Fruit fly (Drosophila melanogaster) whole organism, embryonic: Measurements from ENCODE around the gene CG4962.
A peak's percentile ranks its signal among the peaks of the same experiment; 100 is the strongest.

Experiments
- Awh ChIP-seq: fragments of 200-800 bp; sonication (Bioruptor generic); IDR thresholded peaks from 2 replicates; pipeline ENCODE4, ENCODE4 v1.3.6; 2022; ENCODE audit warnings: missing biosample characterization, missing genetic modification characterization
- Blimp-1 ChIP-seq: fragments of 200-800 bp; sonication (Bioruptor generic); optimal IDR thresholded peaks from 3 replicates; lab custom pipeline; 2018; ENCODE audit warnings: missing biosample characterization, missing genetic modification characterization, mild to moderate bottlenecking, moderate library complexity, missing genetic modification reagents
- C15 ChIP-seq: fragments of 200-800 bp; sonication (Bioruptor generic); IDR thresholded peaks from 3 replicates; pipeline ENCODE4 v1.3.6; 2022; ENCODE audit warnings: missing biosample characterization, missing genetic modification characterization
- CG10654 ChIP-seq: fragments of 200-800 bp; sonication (Bioruptor generic); optimal IDR thresholded peaks from 2 replicates; lab custom pipeline; 2016; ENCODE audit warnings: missing biosample characterization, missing genetic modification characterization
- CG11093 ChIP-seq: fragments of 200-800 bp; sonication (Bioruptor generic); IDR thresholded peaks from 3 replicates; pipeline ENCODE4 v1.3.6; 2022; ENCODE audit warnings: missing biosample characterization, missing genetic modification characterization
- CG12769 ChIP-seq: fragments of 200-800 bp; sonication (Bioruptor generic); optimal IDR thresholded peaks from 2 replicates; lab custom pipeline; 2019; ENCODE audit warnings: missing biosample characterization, mild to moderate bottlenecking, missing genetic modification characterization, moderate library complexity
- CG13424 ChIP-seq: fragments of 200-800 bp; sonication (Bioruptor generic); optimal IDR thresholded peaks from 2 replicates; lab custom pipeline; 2019; ENCODE audit warnings: missing biosample characterization, mild to moderate bottlenecking, missing genetic modification characterization, moderate library complexity
- CG13894 ChIP-seq: fragments of 200-800 bp; sonication (Bioruptor generic); optimal IDR thresholded peaks from 3 replicates; lab custom pipeline; 2018; ENCODE audit warnings: missing biosample characterization, mild to moderate bottlenecking, missing genetic modification characterization, moderate library complexity
- CG15269 ChIP-seq: fragments of 200-800 bp; sonication (Bioruptor generic); optimal IDR thresholded peaks from 2 replicates; lab custom pipeline; 2018; ENCODE audit warnings: missing biosample characterization, mild to moderate bottlenecking, missing genetic modification characterization, moderate library complexity
- CG18011 ChIP-seq: fragments of 200-800 bp; sonication (Bioruptor generic); optimal IDR thresholded peaks from 2 replicates; lab custom pipeline; 2017; ENCODE audit warnings: missing biosample characterization, missing genetic modification characterization, mild to moderate bottlenecking, moderate library complexity, missing genotype
- CG2678 ChIP-seq: fragments of 200-800 bp; sonication (Bioruptor generic); optimal IDR thresholded peaks from 3 replicates; lab custom pipeline; 2019; ENCODE audit warnings: missing biosample characterization, mild to moderate bottlenecking, missing genetic modification characterization, moderate library complexity
- CG2875 ChIP-seq: fragments of 200-800 bp; sonication (Bioruptor generic); optimal IDR thresholded peaks from 2 replicates; lab custom pipeline; 2017; ENCODE audit warnings: missing biosample characterization, mild to moderate bottlenecking, missing genetic modification characterization, missing genetic modification reagents
- CG3838 ChIP-seq: fragments of 200-800 bp; sonication (Bioruptor generic); optimal IDR thresholded peaks from 3 replicates; lab custom pipeline; 2016; ENCODE audit warnings: missing biosample characterization, missing genetic modification characterization
- CG7357 ChIP-seq: fragments of 200-800 bp; sonication (Bioruptor generic); IDR thresholded peaks from 3 replicates; pipeline ENCODE4 v1.3.6; 2022; ENCODE audit warnings: missing biosample characterization, missing genetic modification characterization
- CG9437 ChIP-seq: fragments of 200-800 bp; sonication (Bioruptor generic); optimal IDR thresholded peaks from 2 replicates; lab custom pipeline; 2018; ENCODE audit warnings: missing biosample characterization, mild to moderate bottlenecking, missing genetic modification characterization
- CG9727 ChIP-seq: fragments of 200-800 bp; sonication (Bioruptor generic); optimal IDR thresholded peaks from 3 replicates; lab custom pipeline; 2017; ENCODE audit warnings: missing biosample characterization, mild to moderate bottlenecking, missing genetic modification characterization
- Chrac-16 ChIP-seq: fragments of 200-800 bp; sonication (Bioruptor generic); optimal IDR thresholded peaks from 3 replicates; lab custom pipeline; 2016; ENCODE audit warnings: missing biosample characterization, missing genetic modification characterization
- Ets65A ChIP-seq: fragments of 200-800 bp; sonication (Bioruptor generic); peaks from one replicate; lab custom pipeline; 2016; ENCODE audit warnings: missing biosample characterization, missing genetic modification characterization
- HmgD ChIP-seq: fragments of 200-800 bp; sonication (Bioruptor generic); optimal IDR thresholded peaks from 3 replicates; lab custom pipeline; 2016; ENCODE audit warnings: missing biosample characterization, missing genetic modification characterization
- HmgZ ChIP-seq: fragments of 200-800 bp; sonication (Bioruptor generic); optimal IDR thresholded peaks from 2 replicates; lab custom pipeline; 2018; ENCODE audit warnings: missing biosample characterization, mild to moderate bottlenecking, missing genetic modification characterization
- Hr51 ChIP-seq, 2 experiments: fragments of 200-800 bp; sonication (Bioruptor generic); optimal IDR thresholded peaks; 2 replicates in 1 of 2; 3 replicates in 1 of 2; lab custom pipeline; 2016 to 2018; ENCODE audit warnings: missing biosample characterization in 2 of 2, missing genetic modification characterization in 2 of 2, mild to moderate bottlenecking in 1 of 2, moderate library complexity in 1 of 2
- Lhr ChIP-seq: fragments of 200-800 bp; sonication (Bioruptor generic); optimal IDR thresholded peaks from 3 replicates; lab custom pipeline; 2017; ENCODE audit warnings: mild to moderate bottlenecking, missing biosample characterization, missing genetic modification reagents, missing genetic modification characterization
- Mes4 ChIP-seq: fragments of 200-800 bp; sonication (Bioruptor generic); optimal IDR thresholded peaks from 2 replicates; lab custom pipeline; 2016; ENCODE audit warnings: missing biosample characterization, missing genetic modification characterization
- Nf-YC ChIP-seq: fragments of 200-800 bp; optimal IDR thresholded peaks from 3 replicates; lab custom pipeline; 2019; ENCODE audit warnings: missing biosample characterization, mild to moderate bottlenecking, missing genetic modification characterization, moderate library complexity
- PHDP ChIP-seq: fragments of 200-800 bp; sonication (Bioruptor generic); optimal IDR thresholded peaks from 3 replicates; lab custom pipeline; 2018; ENCODE audit warnings: missing biosample characterization, mild to moderate bottlenecking, missing genetic modification characterization, moderate library complexity
- Ravus ChIP-seq: fragments of 200-800 bp; sonication (Bioruptor generic); IDR thresholded peaks from 2 replicates; pipeline ENCODE4 v1.3.6; 2022; ENCODE audit warnings: missing biosample characterization, missing genetic modification characterization
- Rfx ChIP-seq: fragments of 200-800 bp; sonication (Bioruptor generic); IDR thresholded peaks from 2 replicates; pipeline ENCODE4 v1.3.6; 2022; ENCODE audit warnings: missing biosample characterization, missing genetic modification characterization
- Scr ChIP-seq: fragments of 200-800 bp; sonication (Bioruptor generic); IDR thresholded peaks from 2 replicates; pipeline ENCODE4 v1.3.6; 2022; ENCODE audit warnings: missing biosample characterization, missing genetic modification characterization; ENCODE audit not compliant: partially characterized antibody
- Side ChIP-seq: fragments of 200-800 bp; sonication (Bioruptor generic); optimal IDR thresholded peaks from 2 replicates; lab custom pipeline; 2016; ENCODE audit warnings: missing biosample characterization, missing genetic modification characterization
- Spps ChIP-seq: fragments of 200-800 bp; sonication (Bioruptor generic); optimal IDR thresholded peaks from 2 replicates; lab custom pipeline; 2018; ENCODE audit warnings: missing biosample characterization, mild to moderate bottlenecking, missing genetic modification characterization
- Stat92E ChIP-seq, 3 experiments: fragments of >200 bp in 2 of 3; fragments of 200-800 bp in 1 of 3; sonication (Bioruptor generic) in 1 of 3; optimal IDR thresholded peaks; 2 replicates each; lab custom pipeline; 2017 to 2019; ENCODE audit warnings: missing biosample characterization in 3 of 3, missing genetic modification characterization in 3 of 3, mild to moderate bottlenecking in 1 of 3, moderate library complexity in 1 of 3
- Tbp ChIP-seq: fragments of >200 bp; optimal IDR thresholded peaks from 2 replicates; lab custom pipeline; 2018; ENCODE audit warnings: missing biosample characterization, missing genetic modification characterization
- chinmo ChIP-seq: fragments of 200-800 bp; sonication (Bioruptor generic); IDR thresholded peaks from 4 replicates; pipeline ENCODE4 v1.3.6; 2022; ENCODE audit warnings: missing biosample characterization, missing genetic modification characterization; ENCODE audit not compliant: partially characterized antibody
- crol ChIP-seq: fragments of 200-800 bp; sonication (Bioruptor generic); IDR thresholded peaks from 2 replicates; pipeline ENCODE4 v1.3.6; 2022; ENCODE audit warnings: missing biosample characterization, missing genetic modification characterization
- en ChIP-seq: fragments of 200-800 bp; sonication (Bioruptor generic); optimal IDR thresholded peaks from 2 replicates; lab custom pipeline; 2016; ENCODE audit warnings: missing biosample characterization, missing genetic modification characterization
- ewg ChIP-seq: fragments of 200-800 bp; sonication (Bioruptor generic); optimal IDR thresholded peaks from 3 replicates; lab custom pipeline; 2017; ENCODE audit warnings: mild to moderate bottlenecking, missing biosample characterization, missing genetic modification reagents, missing genetic modification characterization
- gcm2 ChIP-seq: fragments of 200-800 bp; sonication (Bioruptor generic); optimal IDR thresholded peaks from 2 replicates; lab custom pipeline; 2016; ENCODE audit warnings: missing biosample characterization, missing genetic modification characterization
- lab ChIP-seq: fragments of 200-800 bp; sonication (Bioruptor generic); optimal IDR thresholded peaks from 3 replicates; lab custom pipeline; 2017; ENCODE audit warnings: missing biosample characterization, missing genetic modification characterization, mild to moderate bottlenecking, moderate library complexity, missing genetic modification reagents
- lbe ChIP-seq: fragments of 200-800 bp; sonication (Bioruptor generic); optimal IDR thresholded peaks from 2 replicates; lab custom pipeline; 2016; ENCODE audit warnings: missing biosample characterization, mild to moderate bottlenecking, missing genetic modification characterization
- p53 ChIP-seq: fragments of 200-800 bp; sonication (Bioruptor generic); optimal IDR thresholded peaks from 2 replicates; lab custom pipeline; 2016; ENCODE audit warnings: missing biosample characterization, missing genetic modification characterization
- pan ChIP-seq, 4 experiments: fragments of >200 bp in 3 of 4; fragments of 200-800 bp in 1 of 4; sonication (Bioruptor generic) in 1 of 4; optimal IDR thresholded peaks in 3 of 4; IDR thresholded peaks in 1 of 4; 2 replicates each; pipeline versions ENCODE4 v1.3.6 to Lab custom; 2017 to 2022; ENCODE audit warnings: missing biosample characterization in 2 of 4, missing genetic modification characterization in 2 of 4, mixed read lengths in 1 of 4
- pros ChIP-seq: fragments of 200-800 bp; sonication (Bioruptor generic); optimal IDR thresholded peaks from 3 replicates; lab custom pipeline; 2019; ENCODE audit warnings: missing biosample characterization, mild to moderate bottlenecking, missing genetic modification characterization, moderate library complexity
- psq ChIP-seq: fragments of 200-800 bp; sonication (Bioruptor generic); optimal IDR thresholded peaks from 2 replicates; lab custom pipeline; 2017; ENCODE audit warnings: missing biosample characterization, missing genetic modification characterization
- pum ChIP-seq: fragments of 200-800 bp; sonication (Bioruptor generic); optimal IDR thresholded peaks from 2 replicates; lab custom pipeline; 2016; ENCODE audit warnings: missing biosample characterization, missing genetic modification characterization
- row ChIP-seq: fragments of 200-800 bp; sonication (Bioruptor generic); IDR thresholded peaks from 3 replicates; pipeline ENCODE4 v1.3.6; 2022; ENCODE audit warnings: missing biosample characterization, missing genetic modification characterization
- sisA ChIP-seq: fragments of 200-800 bp; sonication (Bioruptor generic); IDR thresholded peaks from 2 replicates; pipeline ENCODE4 v1.3.6; 2022; ENCODE audit warnings: missing biosample characterization, missing genetic modification characterization
- sna ChIP-seq: fragments of 200-800 bp; sonication (Bioruptor generic); IDR thresholded peaks from 2 replicates; pipeline ENCODE4 v1.3.6; 2022; ENCODE audit warnings: missing biosample characterization, missing genetic modification characterization; ENCODE audit not compliant: partially characterized antibody
- unc-4 ChIP-seq: fragments of 200-800 bp; sonication (Bioruptor generic); IDR thresholded peaks from 2 replicates; pipeline ENCODE4 v1.3.6; 2022; ENCODE audit warnings: missing biosample characterization, missing genetic modification characterization; ENCODE audit not compliant: partially characterized antibody

The CG4962 gene

dm6 chr3L:16338703-16339102 lies 43.4 kb upstream of the CG4962 start, which contains the start of gene CG4998:
Gene CG4998 (plus strand): TSS chr3L:16339003.
- TF ChIP-seq Stat92E (GFP tag; optimal IDR thresholded peaks at IDR 0.05; lab: Kevin White, UChicago): no peak
- no peak for TF ChIP-seq Tbp (GFP tag; lab: Kevin White, UChicago)
- no peak for TF ChIP-seq pan (optimal IDR thresholded peaks at IDR 0.05; lab: Kevin White, UChicago)
- TF ChIP-seq pan (GFP tag; optimal IDR thresholded peaks at IDR 0.05 in 1 of 2, IDR thresholded peaks at IDR 0.05 in 1 of 2): peak in 1 of 2 experiments; percentile 14
- no peak for TF ChIP-seq Nf-YC (tag; lab: Kevin White, UChicago)
- TF ChIP-seq p53: no peak
- peak; percentile 8 for TF ChIP-seq CG12769 (tag; lab: Kevin White, UChicago)
- peak; percentile 8 for TF ChIP-seq Blimp-1 (GFP tag; lab: Kevin White, UChicago)
- TF ChIP-seq, all 482 proteins: peak for 3

dm6 chr3L:16337739-16338138 lies 42.4 kb upstream of the CG4962 start:
- no peak for TF ChIP-seq CG13424 (tag; lab: Kevin White, UChicago)
- no peak for TF ChIP-seq Chrac-16
- no peak for TF ChIP-seq Mes4
- no peak for TF ChIP-seq ewg (GFP tag; lab: Kevin White, UChicago)
- no peak for TF ChIP-seq CG9727 (GFP tag; lab: Kevin White, UChicago)
- TF ChIP-seq C15: no peak
- no peak for TF ChIP-seq CG3838
- TF ChIP-seq unc-4 (GFP tag; lab: Robert Waterston, UW): no peak
- no peak for TF ChIP-seq Hr51 (GFP tag; optimal IDR thresholded peaks at IDR 0.05; lab: Kevin White, UChicago)
- TF ChIP-seq CG2875: no peak
- no peak for TF ChIP-seq CG10654 (GFP tag; lab: Kevin White, UChicago)
- TF ChIP-seq Nf-YC (tag; lab: Kevin White, UChicago): no peak
- peak; percentile 62 for TF ChIP-seq pros (GFP tag; lab: Kevin White, UChicago)
- TF ChIP-seq gcm2: no peak
- no peak for TF ChIP-seq crol (GFP tag; lab: Robert Waterston, UW)
- no peak for TF ChIP-seq pum (GFP tag; lab: Kevin White, UChicago)
- TF ChIP-seq sisA: no peak
- TF ChIP-seq CG11093: no peak
- TF ChIP-seq Ets65A: peak; percentile 2
- TF ChIP-seq CG18011: no peak
- no peak for TF ChIP-seq CG9437 (GFP tag; lab: Kevin White, UChicago)
- TF ChIP-seq Ravus (GFP tag; lab: Robert Waterston, UW): no peak
- TF ChIP-seq CG15269 (tag; lab: Kevin White, UChicago): no peak
- no peak for TF ChIP-seq lab
- no peak for TF ChIP-seq CG13894 (tag; lab: Kevin White, UChicago)
- no peak for TF ChIP-seq en (GFP tag; lab: Kevin White, UChicago)
- TF ChIP-seq Awh (GFP tag; lab: Robert Waterston, UW): peak; percentile 47
- no peak for TF ChIP-seq Side (GFP tag; lab: Kevin White, UChicago)
- no peak for TF ChIP-seq HmgZ (tag; lab: Kevin White, UChicago)
- TF ChIP-seq PHDP: no peak
- TF ChIP-seq psq (GFP tag; lab: Kevin White, UChicago): no peak
- TF ChIP-seq row: no peak
- TF ChIP-seq chinmo (GFP tag; lab: Robert Waterston, UW): peak; percentile 71; the same call in 1 of the 4 replicates
- TF ChIP-seq CG2678 (tag; lab: Kevin White, UChicago): no peak
- TF ChIP-seq lbe (GFP tag; lab: Kevin White, UChicago): no peak
- TF ChIP-seq Spps (tag; lab: Kevin White, UChicago): no peak
- TF ChIP-seq Rfx: no peak
- TF ChIP-seq CG7357 (GFP tag; lab: Robert Waterston, UW): no peak
- no peak for TF ChIP-seq HmgD
- TF ChIP-seq sna (GFP tag; lab: Robert Waterston, UW): no peak
- TF ChIP-seq Lhr (GFP tag; lab: Kevin White, UChicago): no peak
- no peak for TF ChIP-seq Scr (GFP tag; lab: Robert Waterston, UW)
